Fruit fly (Drosophila melanogaster): ENCODE results near the gene CG14606.

Gene CG14606

DNA sequence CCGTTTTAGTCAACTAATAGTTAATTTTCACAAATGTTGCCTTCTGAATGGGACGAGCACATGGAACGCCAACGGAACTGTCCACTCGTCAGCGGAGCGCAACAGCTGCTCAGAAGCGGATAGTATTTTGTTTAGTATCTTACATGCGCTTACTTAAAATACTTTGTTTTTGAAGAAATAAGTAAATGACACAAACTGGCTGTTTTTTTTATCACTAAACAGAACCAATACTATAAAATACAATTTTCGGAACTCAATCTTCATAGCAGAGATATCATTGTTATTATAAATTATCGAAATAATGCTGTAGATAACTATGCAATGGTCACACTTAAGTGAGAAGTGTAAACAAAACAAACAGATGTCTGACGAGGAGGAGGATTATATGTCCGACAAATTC is 30.0 kb upstream of the CG14606 start, which contains the start of the genes Noc3 and CG10053 (continued):
- TF ChIP-seq CG17361 (GFP tag; IDR thresholded peaks at IDR 0.05) (no peak), Hmx (GFP tag; optimal IDR thresholded peaks at IDR 0.05) (no peak), stwl (tag; optimal IDR thresholded peaks at IDR 0.05) (peak; percentile 82), tll (GFP tag; optimal IDR thresholded peaks at IDR 0.05) (no peak), BEAF-32 (GFP tag; optimal IDR thresholded peaks at IDR 0.05) (peak; percentile 37), CG17328 (GFP tag; IDR thresholded peaks at IDR 0.05) (no peak), Six4 (GFP tag; optimal IDR thresholded peaks at IDR 0.05) (no peak), Pdp1 (GFP tag; optimal IDR thresholded peaks at IDR 0.05) (no peak), usp (GFP tag; optimal IDR thresholded peaks at IDR 0.05) (no peak), odd (GFP tag; optimal IDR thresholded peaks at IDR 0.05) (no peak), HLH4C (GFP tag; IDR thresholded peaks at IDR 0.05; ENCODE audit: partially characterized antibody) (no peak; the same call in 2 of the 3 replicates), eyg (GFP tag; optimal IDR thresholded peaks at IDR 0.05) (no peak), CG12769 (tag; optimal IDR thresholded peaks at IDR 0.05) (no peak), CG4617 (GFP tag; optimal IDR thresholded peaks at IDR 0.05; ENCODE audit: borderline replicate concordance) (peak; percentile 81), vfl (GFP tag; optimal IDR thresholded peaks at IDR 0.05) (no peak), CG12071 (GFP tag; optimal IDR thresholded peaks at IDR 0.05) (no peak), CG15269 (tag; optimal IDR thresholded peaks at IDR 0.05) (no peak), trh (GFP tag; optimal IDR thresholded peaks at IDR 0.05) (no peak), CG11093 (GFP tag; IDR thresholded peaks at IDR 0.05) (no peak), Dref (GFP tag; IDR thresholded peaks at IDR 0.05) (0 out of 2 replicates have a peak, but pooled peaks have one; percentile 23), chm (GFP tag; IDR thresholded peaks at IDR 0.05) (no peak), CG6654 (GFP tag; optimal IDR thresholded peaks at IDR 0.05) (no peak), tgo (GFP tag; IDR thresholded peaks at IDR 0.05) (no peak), Dp (GFP tag; optimal IDR thresholded peaks at IDR 0.05) (peak; percentile 10), CG9797 (GFP tag; optimal IDR thresholded peaks at IDR 0.05) (peak; percentile 84), CG10959 (GFP tag; IDR thresholded peaks at IDR 0.05) (no peak), CG10321 (GFP tag; IDR thresholded peaks at IDR 0.05) (no peak), ewg (GFP tag; optimal IDR thresholded peaks at IDR 0.05) (no peak), CG30020 (tag; optimal IDR thresholded peaks at IDR 0.05) (peak; percentile 65), CG2678 (tag; optimal IDR thresholded peaks at IDR 0.05) (no peak)

DNA sequence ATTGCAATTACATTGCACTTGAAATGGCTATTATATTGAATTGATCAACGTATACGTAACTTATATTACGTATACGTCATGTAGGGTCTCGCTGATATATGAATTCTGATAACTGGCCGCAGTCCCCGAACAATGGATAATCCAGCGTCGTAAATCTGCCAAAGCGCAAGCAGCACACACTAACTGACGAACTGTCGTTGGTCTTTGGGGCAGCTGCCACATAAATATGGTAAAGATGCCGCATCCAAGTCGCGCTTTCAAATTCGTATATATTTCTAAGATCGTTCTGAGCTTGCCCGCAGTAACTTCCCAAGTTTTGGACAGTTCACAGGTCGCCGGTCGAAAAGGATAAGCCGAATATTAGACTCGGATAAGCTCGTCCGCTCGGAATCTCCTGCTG is 24.6 kb upstream of the CG14606 start, which contains the start of gene CG14607:
Gene CG14607, plus strand, starts transcription at position 301 of the 400 bp plus-strand sequence.
- TF ChIP-seq CG7372 (GFP tag; IDR thresholded peaks at IDR 0.05), result peak; percentile 56
- TF ChIP-seq Gsc (GFP tag; IDR thresholded peaks at IDR 0.05), result no peak

DNA sequence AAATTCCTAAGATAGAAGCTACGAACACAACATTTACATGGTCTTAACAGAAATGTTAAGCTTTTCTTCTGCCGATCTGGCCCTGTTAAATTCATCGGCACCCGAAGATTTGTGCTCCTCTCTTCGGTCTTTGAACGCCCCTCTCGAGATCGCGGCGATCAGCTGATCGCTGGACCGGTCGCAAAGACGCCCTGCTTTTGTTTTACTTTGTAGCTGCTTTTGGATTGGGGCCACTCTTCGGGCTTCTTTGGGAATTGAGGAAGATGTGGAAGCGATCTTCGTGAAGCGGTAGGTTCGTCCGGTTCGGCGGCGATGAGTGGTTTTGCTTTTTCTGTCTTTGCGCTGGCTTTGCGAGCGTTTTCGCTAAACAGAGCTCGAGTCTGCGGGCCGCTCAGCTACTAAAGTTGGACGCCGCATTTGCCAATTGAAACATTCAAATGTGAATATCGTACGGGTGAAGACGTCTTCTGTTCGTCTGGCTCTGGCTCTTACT is 7.1 kb upstream of the CG14606 start, which contains the start of gene thw:
Gene thw, plus strand, starts transcription at position 443 of the 493 bp plus-strand sequence.
- TF ChIP-seq Dip2 (GFP tag; IDR thresholded peaks at IDR 0.05) (no peak), Atf-2 (GFP tag; optimal IDR thresholded peaks at IDR 0.05) (no peak), Dll (GFP tag; IDR thresholded peaks at IDR 0.05; ENCODE audit: partially characterized antibody) (no peak), dimm (GFP tag; IDR thresholded peaks at IDR 0.05) (no peak), Deaf1 (tag; optimal IDR thresholded peaks at IDR 0.05) (peak; percentile 94), CG10979 (tag; optimal IDR thresholded peaks at IDR 0.05) (no peak), NC2α (GFP tag; optimal IDR thresholded peaks at IDR 0.05) (no peak), maf-S (GFP tag; optimal IDR thresholded peaks at IDR 0.05) (no peak), CG15073 (GFP tag; optimal IDR thresholded peaks at IDR 0.05) (no peak), CG7357 (GFP tag; IDR thresholded peaks at IDR 0.05) (no peak), mld (GFP tag; IDR thresholded peaks at IDR 0.05; ENCODE audit: partially characterized antibody) (0 out of 3 replicates have a peak, but pooled peaks have one; percentile 15), CG6175 (GFP tag; IDR thresholded peaks at IDR 0.05) (0 out of 3 replicates have a peak, but pooled peaks have one; percentile 24), ftz-f1 (GFP tag; optimal IDR thresholded peaks at IDR 0.05) (no peak), en (GFP tag; optimal IDR thresholded peaks at IDR 0.05) (no peak), Lim3 (GFP tag; IDR thresholded peaks at IDR 0.05) (no peak), CG15601 (tag; optimal IDR thresholded peaks at IDR 0.05) (no peak), Mad (GFP tag; optimal IDR thresholded peaks at IDR 0.05) (no peak), crc (GFP tag; optimal IDR thresholded peaks at IDR 0.05) (no peak)
